Worm (Caenorhabditis elegans) whole organism, L1 larva: ENCODE data around the gene F47G9.6.

ENCODE experiments used
- C34B4.2 ChIP-seq: sonication (generic microtip); optimal IDR thresholded peaks from 2 replicates; lab custom pipeline; 2017; ENCODE audit warnings: mild to moderate bottlenecking, missing genetic modification characterization, missing compliant biosample characterization
- aha-1 ChIP-seq: fragments of 150-350 bp; optimal IDR thresholded peaks from 2 replicates; lab custom pipeline; 2014; ENCODE audit warnings: missing biosample characterization, missing genetic modification characterization
- alr-1 ChIP-seq: fragments of 200-800 bp; sonication (Bioruptor generic); optimal IDR thresholded peaks from 2 replicates; lab custom pipeline; 2018; ENCODE audit warnings: borderline replicate concordance, mild to moderate bottlenecking, missing genetic modification characterization, missing compliant biosample characterization
- dpl-1 ChIP-seq, 3 experiments: fragments of 150-350 bp in 2 of 3; sonication (generic microtip) in 1 of 3; optimal IDR thresholded peaks; 2 replicates each; lab custom pipeline; 2014 to 2017; ENCODE audit warnings: missing biosample characterization in 3 of 3, missing genetic modification characterization in 3 of 3, missing genetic modification reagents in 3 of 3
- elt-2 ChIP-seq: sonication (generic microtip); optimal IDR thresholded peaks from 2 replicates; lab custom pipeline; 2016; ENCODE audit warnings: missing genetic modification characterization, mild to moderate bottlenecking, inconsistent platforms, missing compliant biosample characterization, missing genetic modification reagents
- lin-13 ChIP-seq: fragments of 150-350 bp; optimal IDR thresholded peaks from 2 replicates; lab custom pipeline; 2014; ENCODE audit warnings: missing biosample characterization, missing genetic modification reagents, missing genetic modification characterization
- lin-35 ChIP-seq, 2 experiments: fragments of 150-350 bp; optimal IDR thresholded peaks; 2 replicates each; lab custom pipeline; 2014; ENCODE audit warnings: missing biosample characterization in 2 of 2, missing genetic modification characterization in 2 of 2, missing genetic modification reagents in 2 of 2
- nhr-12 ChIP-seq: sonication (generic microtip); optimal IDR thresholded peaks from 2 replicates; lab custom pipeline; 2017; ENCODE audit warnings: missing biosample characterization, missing genetic modification characterization
- nhr-19 ChIP-seq: fragments of 200-800 bp; sonication (Bioruptor generic); conservative IDR thresholded peaks from 2 replicates; pipeline ENCODE4 v1.3.6; 2022; ENCODE audit warnings: missing genetic modification characterization, missing compliant biosample characterization
- nhr-71 ChIP-seq: sonication (generic microtip); optimal IDR thresholded peaks from 2 replicates; lab custom pipeline; 2016; ENCODE audit warnings: mild to moderate bottlenecking, missing genetic modification characterization, moderate library complexity, missing compliant biosample characterization
- sox-4 ChIP-seq: sonication (generic microtip); optimal IDR thresholded peaks from 2 replicates; lab custom pipeline; 2016; ENCODE audit warnings: missing genetic modification characterization, missing compliant biosample characterization

ce11 chrV:11344112-11344511, 14.9 kb downstream of the F47G9.6 start:
- no peak for TF ChIP-seq lin-13 (GFP tag; lab: Kevin White, UChicago)
- TF ChIP-seq aha-1 (tag; lab: Kevin White, UChicago) = no peak
- TF ChIP-seq nhr-12 (tag; lab: Kevin White, UChicago) = no peak
- no peak for TF ChIP-seq elt-2 (tag; lab: Kevin White, UChicago)
- no peak for TF ChIP-seq lin-35 (GFP tag; optimal IDR thresholded peaks at IDR 0.05; lab: Kevin White, UChicago)
- no peak for TF ChIP-seq nhr-71 (tag; lab: Kevin White, UChicago)
- TF ChIP-seq alr-1 (tag; lab: Kevin White, UChicago) = no peak
- no peak for TF ChIP-seq C34B4.2
- TF ChIP-seq nhr-19 (GFP tag; lab: Robert Waterston, UW) = no peak
- no peak for TF ChIP-seq dpl-1 (GFP tag; optimal IDR thresholded peaks at IDR 0.05; lab: Kevin White, UChicago)
- no peak for TF ChIP-seq sox-4 (tag; lab: Kevin White, UChicago)
